Fruit fly (Drosophila melanogaster) S2 (cell line): ENCODE data around the gene GstD7.

Experiments
- CG8478 ChIP-seq: fragments of >200 bp; optimal IDR thresholded peaks from 2 replicates; lab custom pipeline; 2018
- CTCF ChIP-seq, 2 experiments: fragments of >200 bp; optimal IDR thresholded peaks; 2 replicates each; lab custom pipeline; 2018

dm6 chr3R:12383784-12384183, 5.5 kb downstream of the GstD7 start:
- TF ChIP-seq CTCF (optimal IDR thresholded peaks at IDR 0.05; lab: Kevin White, UChicago) (peak in 1 of 2 experiments; percentile 29), CG8478 (lab: Kevin White, UChicago) (no peak)
